Worm (Caenorhabditis elegans): ENCODE measurements around the gene tag-297.

tag-297 gene

DNA sequence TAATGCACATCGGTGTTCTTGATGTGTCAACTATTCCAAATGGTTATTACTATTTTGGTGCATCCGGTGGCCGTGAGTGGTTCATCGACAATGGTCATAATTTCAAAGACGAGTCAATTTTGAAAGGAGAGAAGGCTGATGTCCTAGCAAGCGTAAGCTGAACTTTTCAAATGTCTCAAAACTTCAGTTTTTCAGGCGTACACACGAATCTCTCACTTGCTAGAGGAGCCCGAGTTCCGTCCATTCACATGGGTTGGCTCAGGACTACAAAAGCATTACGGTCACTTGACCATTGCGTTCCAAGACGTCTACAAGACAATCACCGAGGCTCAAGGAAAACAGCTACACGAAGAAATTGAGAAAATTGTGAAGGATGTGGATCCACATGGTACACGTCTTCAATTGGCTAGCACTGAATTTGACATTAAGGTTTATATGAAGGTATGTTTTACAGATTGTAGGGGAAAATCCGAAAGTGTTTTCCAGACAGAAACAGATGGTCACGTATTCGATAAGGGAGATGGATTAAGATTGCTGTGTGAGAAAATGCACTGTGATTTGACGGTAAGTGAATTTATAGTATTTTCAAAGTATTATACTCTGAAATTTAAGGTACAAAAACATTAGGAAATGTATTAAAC lies 18.0 kb upstream of the tag-297 start:
- TF ChIP-seq tra-4 (tag; optimal IDR thresholded peaks at IDR 0.05) (no peak), ama-1 (optimal IDR thresholded peaks at IDR 0.05) (no peak)

DNA sequence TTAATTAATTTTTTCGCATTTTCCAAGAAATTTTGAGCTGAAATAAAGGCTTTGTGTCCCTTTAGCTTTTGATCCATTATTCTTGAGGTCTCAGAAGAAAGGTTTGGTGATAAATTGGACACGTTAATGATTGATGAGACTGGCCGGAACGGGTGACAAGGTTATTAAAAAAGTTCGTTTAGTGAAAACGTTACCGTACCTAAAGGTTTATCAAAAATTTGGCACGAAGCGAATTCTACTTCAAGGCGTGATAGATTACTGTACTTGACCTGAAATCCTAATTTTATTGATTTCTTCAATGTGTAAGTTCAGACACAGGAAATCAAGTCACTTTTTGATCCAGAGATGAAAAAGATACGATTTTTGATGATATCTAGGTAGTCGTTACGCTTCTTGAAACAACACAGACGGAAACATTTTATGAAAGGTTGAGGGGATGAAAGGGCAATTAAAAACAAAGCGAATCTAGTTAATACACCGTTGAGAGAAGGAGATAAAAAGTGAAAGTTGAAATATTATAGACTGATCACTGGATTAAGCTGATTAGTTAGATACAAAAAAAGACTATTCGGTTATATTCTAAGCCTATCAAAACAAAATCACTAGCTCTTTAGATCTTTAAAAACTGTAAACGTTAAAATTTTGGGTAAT lies 16.8 kb upstream of the tag-297 start:
- TF ChIP-seq tbx-11 (GFP tag; IDR thresholded peaks at IDR 0.05) (no peak), hmg-4 (GFP tag; optimal IDR thresholded peaks at IDR 0.05) (no peak), hmbx-1 (tag; optimal IDR thresholded peaks at IDR 0.05) (no peak), tbx-37 (GFP tag; conservative IDR thresholded peaks at IDR 0.05) (no peak), B0310.2 (tag; optimal IDR thresholded peaks at IDR 0.05) (no peak), sea-1 (GFP tag; conservative IDR thresholded peaks at IDR 0.05) (no peak), F13C5.2 (tag; optimal IDR thresholded peaks at IDR 0.05) (no peak), flt-1 (GFP tag; IDR thresholded peaks at IDR 0.05) (no peak), ceh-13 (GFP tag; optimal IDR thresholded peaks at IDR 0.05) (no peak), hnd-1 (tag; optimal IDR thresholded peaks at IDR 0.05) (no peak), ets-7 (tag; optimal IDR thresholded peaks at IDR 0.05) (no peak), aly-1 (tag; optimal IDR thresholded peaks at IDR 0.05) (no peak), pes-1 (GFP tag; IDR thresholded peaks at IDR 0.05) (no peak), ceh-36 (tag; optimal IDR thresholded peaks at IDR 0.05) (no peak), scrt-1 (GFP tag; IDR thresholded peaks at IDR 0.05) (no peak), ama-1 (optimal IDR thresholded peaks at IDR 0.05) (no peak), tra-4 (tag; optimal IDR thresholded peaks at IDR 0.05) (no peak)

DNA sequence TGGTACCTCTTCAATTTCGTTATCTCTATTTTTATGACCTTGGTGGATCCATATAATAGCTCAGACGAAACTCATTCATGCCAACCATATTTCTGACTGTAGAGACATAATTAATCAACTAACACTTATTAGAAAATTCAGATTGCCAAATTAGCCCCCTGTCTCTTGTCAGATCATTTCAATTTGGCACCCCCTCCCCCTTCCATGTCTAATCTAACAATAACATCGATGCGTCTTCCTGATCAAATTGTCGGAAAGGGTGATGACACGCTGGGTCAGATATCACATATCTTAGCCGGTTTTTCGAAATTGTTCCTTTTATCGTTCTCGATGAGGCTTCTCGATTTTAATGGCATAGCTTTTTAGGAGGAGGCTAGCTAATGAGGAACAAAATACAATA lies 16.1 kb upstream of the tag-297 start:
- TF ChIP-seq ceh-13 (GFP tag; optimal IDR thresholded peaks at IDR 0.05) (no peak), F13C5.2 (tag; optimal IDR thresholded peaks at IDR 0.05) (no peak), B0310.2 (tag; optimal IDR thresholded peaks at IDR 0.05) (no peak), tbx-11 (GFP tag; IDR thresholded peaks at IDR 0.05) (no peak), ceh-36 (tag; optimal IDR thresholded peaks at IDR 0.05) (no peak), hnd-1 (tag; optimal IDR thresholded peaks at IDR 0.05) (no peak), ama-1 (optimal IDR thresholded peaks at IDR 0.05) (no peak), sea-1 (GFP tag; conservative IDR thresholded peaks at IDR 0.05) (no peak), scrt-1 (GFP tag; IDR thresholded peaks at IDR 0.05) (no peak), aly-1 (tag; optimal IDR thresholded peaks at IDR 0.05) (no peak)

DNA sequence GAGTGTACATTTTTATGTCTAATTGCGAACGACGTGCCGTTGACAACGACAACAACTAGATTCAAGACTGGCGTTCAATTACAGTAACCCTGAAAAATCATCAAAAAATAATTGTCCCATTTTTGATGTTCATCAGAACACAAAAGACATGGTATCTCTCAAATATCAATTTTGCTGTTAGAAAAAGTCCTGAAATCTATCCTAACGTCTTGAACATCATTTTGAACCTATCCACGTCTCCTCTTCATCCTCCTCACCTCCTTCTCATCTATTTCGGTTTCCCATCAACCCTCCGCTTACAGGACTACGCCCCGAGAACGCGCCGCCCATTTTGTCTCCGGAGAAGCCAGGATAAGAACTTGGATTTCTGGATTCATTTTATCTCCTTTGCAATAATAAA lies 11.7 kb upstream of the tag-297 start, which contains the start of gene mltn-9:
TSS of gene mltn-9 (plus strand) at position 301 of the 400 bp plus-strand sequence.
- no peak for TF ChIP-seq sea-1 (GFP tag; conservative IDR thresholded peaks at IDR 0.05)
- TF ChIP-seq aly-1 (tag; optimal IDR thresholded peaks at IDR 0.05): no peak
- no peak for TF ChIP-seq scrt-1 (GFP tag; IDR thresholded peaks at IDR 0.05)
- no peak for TF ChIP-seq B0310.2 (tag; optimal IDR thresholded peaks at IDR 0.05)
- TF ChIP-seq tbx-37 (GFP tag; conservative IDR thresholded peaks at IDR 0.05): no peak
- no peak for TF ChIP-seq hmbx-1 (tag; optimal IDR thresholded peaks at IDR 0.05)
- no peak for TF ChIP-seq tra-4 (tag; optimal IDR thresholded peaks at IDR 0.05)
- no peak for TF ChIP-seq ceh-36 (tag; optimal IDR thresholded peaks at IDR 0.05)
- no peak for TF ChIP-seq hnd-1 (tag; optimal IDR thresholded peaks at IDR 0.05)
- TF ChIP-seq ets-7 (tag; optimal IDR thresholded peaks at IDR 0.05): no peak
- no peak for TF ChIP-seq pes-1 (GFP tag; IDR thresholded peaks at IDR 0.05)
- no peak for TF ChIP-seq flt-1 (GFP tag; IDR thresholded peaks at IDR 0.05)

DNA sequence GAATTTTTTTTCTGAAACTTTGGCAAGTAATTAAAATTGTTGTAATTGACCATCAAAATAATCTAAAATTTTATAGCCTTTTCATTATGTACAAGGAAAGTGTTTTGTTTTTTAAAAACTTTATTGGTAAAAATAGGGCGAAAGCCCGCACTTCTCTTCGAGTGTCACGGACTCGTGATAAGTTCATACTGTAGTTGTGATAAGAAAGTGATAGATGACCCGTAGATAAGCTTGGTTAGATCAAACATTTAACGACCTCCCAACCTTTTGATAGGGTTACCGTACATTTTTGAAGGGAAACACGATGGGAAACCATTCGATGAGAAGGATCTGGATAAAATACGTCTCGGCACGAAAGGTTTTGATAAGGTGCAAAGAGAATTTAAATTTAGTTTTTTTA lies 11.0 kb upstream of the tag-297 start:
- no peak for TF ChIP-seq ets-7 (tag; optimal IDR thresholded peaks at IDR 0.05)
- no peak for TF ChIP-seq ceh-36 (tag; optimal IDR thresholded peaks at IDR 0.05)
- no peak for TF ChIP-seq scrt-1 (GFP tag; IDR thresholded peaks at IDR 0.05)
- TF ChIP-seq hmbx-1 (tag; optimal IDR thresholded peaks at IDR 0.05): no peak
- no peak for TF ChIP-seq sea-1 (GFP tag; conservative IDR thresholded peaks at IDR 0.05)
- TF ChIP-seq tra-4 (tag; optimal IDR thresholded peaks at IDR 0.05): no peak
- TF ChIP-seq ceh-13 (GFP tag; optimal IDR thresholded peaks at IDR 0.05): no peak
- no peak for TF ChIP-seq flt-1 (GFP tag; IDR thresholded peaks at IDR 0.05)
- TF ChIP-seq F13C5.2 (tag; optimal IDR thresholded peaks at IDR 0.05): no peak
- TF ChIP-seq aly-1 (tag; optimal IDR thresholded peaks at IDR 0.05): no peak
- no peak for TF ChIP-seq ama-1 (optimal IDR thresholded peaks at IDR 0.05)

DNA sequence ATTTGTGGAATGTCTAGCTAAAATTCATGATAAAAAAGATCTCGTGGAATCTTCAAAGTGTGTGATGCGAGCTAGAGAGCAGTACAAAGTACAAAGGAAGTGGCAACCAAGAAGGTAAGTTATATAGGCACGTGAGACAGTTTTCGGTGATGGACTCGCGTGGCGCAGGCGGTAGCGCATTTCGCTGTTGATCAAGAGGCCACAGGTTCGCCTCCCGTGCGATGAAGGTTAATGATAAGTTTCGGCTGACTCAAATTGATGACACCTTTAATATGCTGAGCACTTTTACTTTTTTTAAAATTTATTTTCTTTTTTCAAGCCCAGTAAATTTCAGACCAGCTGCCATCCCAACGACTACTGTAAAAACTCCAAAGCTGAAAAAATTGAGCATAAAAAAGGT lies 10.5 kb upstream of the tag-297 start:
- TF ChIP-seq pes-1 (GFP tag; IDR thresholded peaks at IDR 0.05) (0 out of 2 replicates have a peak, but pooled peaks have one; percentile 25), aly-1 (tag; optimal IDR thresholded peaks at IDR 0.05) (no peak)

DNA sequence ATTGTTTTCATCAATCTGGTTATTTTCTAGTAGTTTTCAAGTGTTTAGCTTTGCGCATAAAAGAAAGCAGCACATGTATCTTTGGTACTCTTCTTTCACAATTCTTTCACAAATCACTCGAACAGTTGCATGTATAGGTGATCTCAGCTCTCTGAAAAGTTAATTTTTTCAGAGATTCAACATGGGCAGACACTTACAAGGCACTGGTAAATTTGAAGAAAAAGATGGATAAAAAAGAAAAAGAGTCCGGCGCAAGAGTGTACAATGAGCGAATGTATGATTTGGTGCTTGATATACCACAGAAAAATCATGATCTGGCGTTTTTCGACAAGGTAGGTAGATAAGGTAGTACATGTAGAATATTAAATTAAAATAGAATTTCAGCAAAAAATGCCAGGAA lies 9.3 kb upstream of the tag-297 start:
- TF ChIP-seq ceh-36 (tag; optimal IDR thresholded peaks at IDR 0.05) (no peak), pes-1 (GFP tag; IDR thresholded peaks at IDR 0.05) (no peak), sea-1 (GFP tag; conservative IDR thresholded peaks at IDR 0.05) (no peak), F13C5.2 (tag; optimal IDR thresholded peaks at IDR 0.05) (no peak), tbx-11 (GFP tag; IDR thresholded peaks at IDR 0.05) (no peak), scrt-1 (GFP tag; IDR thresholded peaks at IDR 0.05) (no peak), tbx-37 (GFP tag; conservative IDR thresholded peaks at IDR 0.05) (no peak), tra-4 (tag; optimal IDR thresholded peaks at IDR 0.05) (no peak), B0310.2 (tag; optimal IDR thresholded peaks at IDR 0.05) (no peak), hnd-1 (tag; optimal IDR thresholded peaks at IDR 0.05) (no peak), flt-1 (GFP tag; IDR thresholded peaks at IDR 0.05) (no peak)

DNA sequence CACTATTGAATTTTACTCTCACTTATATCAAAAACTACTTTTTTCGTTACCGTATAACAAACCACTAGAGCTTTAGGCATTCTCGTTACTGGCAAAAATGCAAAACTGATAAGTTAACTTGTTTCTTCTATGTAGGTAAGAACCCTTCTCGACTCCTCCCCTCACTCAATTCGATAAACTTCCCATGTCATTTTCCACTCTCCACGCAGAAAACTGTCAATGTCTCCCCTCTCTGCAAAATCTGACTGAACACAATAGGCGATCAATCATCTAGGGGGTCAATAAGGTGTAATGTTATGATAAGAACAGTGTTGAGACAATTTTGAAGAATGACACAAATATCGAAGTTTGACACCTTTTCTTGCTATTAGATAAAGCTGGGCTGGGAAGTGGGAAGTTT lies 8.7 kb upstream of the tag-297 start:
- TF ChIP-seq hmbx-1 (tag; optimal IDR thresholded peaks at IDR 0.05) (no peak), aly-1 (tag; optimal IDR thresholded peaks at IDR 0.05) (no peak), hmg-4 (GFP tag; optimal IDR thresholded peaks at IDR 0.05) (no peak), B0310.2 (tag; optimal IDR thresholded peaks at IDR 0.05) (no peak), tbx-11 (GFP tag; IDR thresholded peaks at IDR 0.05) (no peak), hnd-1 (tag; optimal IDR thresholded peaks at IDR 0.05) (no peak), flt-1 (GFP tag; IDR thresholded peaks at IDR 0.05) (no peak), ceh-13 (GFP tag; optimal IDR thresholded peaks at IDR 0.05) (no peak), pes-1 (GFP tag; IDR thresholded peaks at IDR 0.05) (no peak), ceh-36 (tag; optimal IDR thresholded peaks at IDR 0.05) (no peak), tra-4 (tag; optimal IDR thresholded peaks at IDR 0.05) (no peak), F13C5.2 (tag; optimal IDR thresholded peaks at IDR 0.05) (no peak), ama-1 (optimal IDR thresholded peaks at IDR 0.05) (no peak)
